Worm (Caenorhabditis elegans): ENCODE data around the gene Y57G7A.2.

DNA sequence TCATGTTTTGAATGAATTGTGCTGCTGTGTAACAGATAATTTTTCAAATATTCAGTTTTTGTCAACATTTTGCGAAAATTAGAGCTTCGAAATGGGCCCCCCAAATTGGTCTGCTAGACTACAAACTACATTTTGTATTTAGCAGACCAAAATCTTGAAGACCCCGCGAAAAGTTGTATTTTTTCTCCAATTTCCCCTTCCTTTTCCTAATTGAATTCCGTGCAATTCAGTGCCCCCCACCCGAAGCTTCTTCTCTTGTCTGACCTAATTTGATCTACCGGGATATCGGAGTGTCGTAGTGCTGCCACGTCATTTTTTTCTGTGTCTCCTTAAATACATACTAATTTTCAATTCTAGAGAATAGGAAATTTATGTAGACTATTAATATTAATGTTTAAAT lies 28.1 kb downstream of the Y57G7A.2 start:
- TF ChIP-seq ama-1 (optimal IDR thresholded peaks at IDR 0.05) (no peak), flt-1 (GFP tag; IDR thresholded peaks at IDR 0.05) (no peak), scrt-1 (GFP tag; IDR thresholded peaks at IDR 0.05) (no peak)
